Worm (Caenorhabditis elegans) whole organism, L4/young adult: Measurements from ENCODE around the gene cal-7.

Experiments used
- W03F9.2 ChIP-seq: fragments of 150-350 bp; optimal IDR thresholded peaks from 2 replicates; lab custom pipeline; 2014; ENCODE audit warnings: missing biosample characterization, missing genetic modification characterization
- him-1 ChIP-seq: sonication (generic microtip); optimal IDR thresholded peaks from 2 replicates; lab custom pipeline; 2016; ENCODE audit warnings: missing genotype, missing genetic modification reagents, missing genetic modification characterization, missing compliant biosample characterization

- TF ChIP-seq him-1 (tag; lab: Kevin White, UChicago) (no peak), W03F9.2 (tag; lab: Kevin White, UChicago) (no peak)
Measured at ce11 chrV:9750308-9750707, 16.4 kb downstream of the cal-7 start, which contains the start of gene F58E6.4.
